Worm (Caenorhabditis elegans) whole organism, late embryonic: ENCODE results near the gene C24H11.5.

ENCODE experiments used
- C08G9.2 ChIP-seq: sonication (generic microtip); optimal IDR thresholded peaks from 2 replicates; lab custom pipeline; 2016; ENCODE audit warnings: mild to moderate bottlenecking, missing genetic modification characterization, moderate library complexity, missing compliant biosample characterization
- C38D4.7 ChIP-seq: fragments of 200-800 bp; sonication (Bioruptor generic); optimal IDR thresholded peaks from 2 replicates; lab custom pipeline; 2018; ENCODE audit warnings: mild to moderate bottlenecking, missing genetic modification characterization, moderate library complexity, missing compliant biosample characterization
- K02D7.2 ChIP-seq: sonication (generic microtip); optimal IDR thresholded peaks from 2 replicates; lab custom pipeline; 2017; ENCODE audit warnings: mild to moderate bottlenecking, missing genetic modification characterization, missing compliant biosample characterization
- K09A11.1 ChIP-seq: sonication (generic microtip); optimal IDR thresholded peaks from 2 replicates; lab custom pipeline; 2017; ENCODE audit warnings: antibody characterized with exemption, mild to moderate bottlenecking, missing genetic modification characterization, missing compliant biosample characterization; ENCODE audit not compliant: insufficient read depth
- Y22D7AL.16 ChIP-seq: sonication (generic microtip); optimal IDR thresholded peaks from 2 replicates; lab custom pipeline; 2016; ENCODE audit warnings: missing genetic modification characterization, missing compliant biosample characterization
- ceh-14 ChIP-seq: sonication (generic microtip); optimal IDR thresholded peaks from 2 replicates; lab custom pipeline; 2016; ENCODE audit warnings: missing genotype, missing genetic modification characterization, missing compliant biosample characterization
- ceh-18 ChIP-seq: sonication (generic microtip); optimal IDR thresholded peaks from 2 replicates; lab custom pipeline; 2016; ENCODE audit warnings: missing genetic modification characterization, missing compliant biosample characterization
- ceh-19 ChIP-seq: fragments of 200-800 bp; sonication (Bioruptor generic); optimal IDR thresholded peaks from 2 replicates; lab custom pipeline; 2018; ENCODE audit warnings: mild to moderate bottlenecking, missing genetic modification characterization, missing compliant biosample characterization
- ceh-2 ChIP-seq: sonication (generic microtip); optimal IDR thresholded peaks from 2 replicates; lab custom pipeline; 2016; ENCODE audit warnings: missing genotype, missing genetic modification characterization, missing compliant biosample characterization
- ceh-22 ChIP-seq: sonication (generic microtip); optimal IDR thresholded peaks from 2 replicates; lab custom pipeline; 2017; ENCODE audit warnings: missing biosample characterization, missing genetic modification characterization
- ceh-24 ChIP-seq: sonication (generic microtip); optimal IDR thresholded peaks from 2 replicates; lab custom pipeline; 2016; ENCODE audit warnings: mild to moderate bottlenecking, missing genetic modification characterization, missing compliant biosample characterization
- ceh-30 ChIP-seq: fragments of 150-350 bp; optimal IDR thresholded peaks from 2 replicates; lab custom pipeline; 2014; ENCODE audit warnings: missing biosample characterization, missing genetic modification characterization
- ceh-31 ChIP-seq: sonication (generic microtip); optimal IDR thresholded peaks from 2 replicates; lab custom pipeline; 2016; ENCODE audit warnings: missing genetic modification characterization, missing compliant biosample characterization
- ceh-34 ChIP-seq: sonication (generic microtip); optimal IDR thresholded peaks from 2 replicates; lab custom pipeline; 2016; ENCODE audit warnings: mild to moderate bottlenecking, missing genetic modification characterization, missing compliant biosample characterization
- ceh-45 ChIP-seq: fragments of 200-800 bp; sonication (Bioruptor generic); IDR thresholded peaks from 2 replicates; pipeline ENCODE4 v1.3.6; 2022; ENCODE audit warnings: missing genetic modification reagents, missing genetic modification characterization, missing compliant biosample characterization
- ceh-48 ChIP-seq: sonication (generic microtip); optimal IDR thresholded peaks from 2 replicates; lab custom pipeline; 2016; ENCODE audit warnings: missing genetic modification characterization, inconsistent platforms, missing compliant biosample characterization
- ceh-6 ChIP-seq: fragments of 200-800 bp; sonication (Bioruptor generic); optimal IDR thresholded peaks from 2 replicates; lab custom pipeline; 2018; ENCODE audit warnings: mild to moderate bottlenecking, missing genetic modification characterization, missing compliant biosample characterization
- ceh-9 ChIP-seq: sonication (generic microtip); optimal IDR thresholded peaks from 2 replicates; lab custom pipeline; 2016; ENCODE audit warnings: mild to moderate bottlenecking, missing genetic modification characterization, inconsistent platforms, missing compliant biosample characterization
- dmd-4 ChIP-seq: sonication (generic microtip); optimal IDR thresholded peaks from 2 replicates; lab custom pipeline; 2016; ENCODE audit warnings: borderline replicate concordance, missing genetic modification characterization, missing compliant biosample characterization
- dve-1 ChIP-seq: sonication (generic microtip); optimal IDR thresholded peaks from 2 replicates; lab custom pipeline; 2017; ENCODE audit warnings: antibody characterized with exemption, mild to moderate bottlenecking, missing genetic modification characterization, missing compliant biosample characterization
- elt-2 ChIP-seq: sonication (generic microtip); optimal IDR thresholded peaks from 2 replicates; lab custom pipeline; 2016; ENCODE audit warnings: missing genetic modification reagents, missing genetic modification characterization, missing compliant biosample characterization
- ets-4 ChIP-seq: sonication (generic microtip); optimal IDR thresholded peaks from 2 replicates; lab custom pipeline; 2016; ENCODE audit warnings: missing genetic modification characterization, missing compliant biosample characterization
- gmeb-2 ChIP-seq: sonication (generic microtip); optimal IDR thresholded peaks from 2 replicates; lab custom pipeline; 2016; ENCODE audit warnings: missing genetic modification characterization, inconsistent platforms, missing compliant biosample characterization
- hlh-30 ChIP-seq: sonication (generic microtip); optimal IDR thresholded peaks from 2 replicates; lab custom pipeline; 2017; ENCODE audit warnings: antibody characterized with exemption, missing genetic modification characterization, missing compliant biosample characterization; ENCODE audit not compliant: insufficient read depth
- hlh-6 ChIP-seq: sonication (generic microtip); optimal IDR thresholded peaks from 2 replicates; lab custom pipeline; 2016; ENCODE audit warnings: missing genotype, missing genetic modification characterization, missing compliant biosample characterization
- hlh-8 ChIP-seq: sonication (generic microtip); optimal IDR thresholded peaks from 2 replicates; lab custom pipeline; 2016; ENCODE audit warnings: missing genotype, missing genetic modification characterization, missing compliant biosample characterization
- lin-11 ChIP-seq: fragments of 200-800 bp; sonication (Bioruptor generic); optimal IDR thresholded peaks from 2 replicates; lab custom pipeline; 2018; ENCODE audit warnings: mild to moderate bottlenecking, missing genetic modification characterization, missing compliant biosample characterization
- madf-2 ChIP-seq: sonication (generic microtip); optimal IDR thresholded peaks from 2 replicates; lab custom pipeline; 2017; ENCODE audit warnings: missing genetic modification characterization, missing compliant biosample characterization
- nfya-1 ChIP-seq: sonication (generic microtip); optimal IDR thresholded peaks from 2 replicates; lab custom pipeline; 2017; ENCODE audit warnings: missing genetic modification characterization, mild to moderate bottlenecking, missing compliant biosample characterization, antibody characterized with exemption, moderate library complexity
- nhr-232 ChIP-seq: sonication (generic microtip); optimal IDR thresholded peaks from 2 replicates; lab custom pipeline; 2016; ENCODE audit warnings: missing genetic modification characterization, missing compliant biosample characterization
- npax-4 ChIP-seq: sonication (generic microtip); optimal IDR thresholded peaks from 2 replicates; lab custom pipeline; 2016; ENCODE audit warnings: missing genetic modification characterization, missing compliant biosample characterization
- odd-2 ChIP-seq: sonication (generic microtip); optimal IDR thresholded peaks from 2 replicates; lab custom pipeline; 2017; ENCODE audit warnings: antibody characterized with exemption, mild to moderate bottlenecking, missing genetic modification characterization, missing compliant biosample characterization
- pax-1 ChIP-seq: fragments of 150-350 bp; optimal IDR thresholded peaks from 2 replicates; lab custom pipeline; 2014; ENCODE audit warnings: missing biosample characterization, missing genetic modification characterization
- pqm-1 ChIP-seq: sonication (generic microtip); optimal IDR thresholded peaks from 2 replicates; lab custom pipeline; 2016; ENCODE audit warnings: missing genetic modification characterization, missing compliant biosample characterization
- rnt-1 ChIP-seq: sonication (generic microtip); optimal IDR thresholded peaks from 2 replicates; lab custom pipeline; 2016; ENCODE audit warnings: missing genetic modification characterization, missing compliant biosample characterization
- tbx-2 ChIP-seq: sonication (generic microtip); optimal IDR thresholded peaks from 2 replicates; lab custom pipeline; 2016; ENCODE audit warnings: missing genetic modification characterization, missing compliant biosample characterization
- ttx-3 ChIP-seq: sonication (generic microtip); optimal IDR thresholded peaks from 2 replicates; lab custom pipeline; 2016; ENCODE audit warnings: missing genetic modification reagents, missing genetic modification characterization, missing compliant biosample characterization
- unc-42 ChIP-seq: sonication (generic microtip); optimal IDR thresholded peaks from 2 replicates; lab custom pipeline; 2016; ENCODE audit warnings: missing genotype, missing genetic modification characterization, missing compliant biosample characterization
- unc-55 ChIP-seq: sonication (generic microtip); optimal IDR thresholded peaks from 2 replicates; lab custom pipeline; 2017; ENCODE audit warnings: missing biosample characterization, missing genetic modification reagents, missing genetic modification characterization
- zip-5 ChIP-seq: sonication (generic microtip); optimal IDR thresholded peaks from 2 replicates; lab custom pipeline; 2016; ENCODE audit warnings: missing genetic modification characterization, missing compliant biosample characterization

Gene C24H11.5

DNA sequence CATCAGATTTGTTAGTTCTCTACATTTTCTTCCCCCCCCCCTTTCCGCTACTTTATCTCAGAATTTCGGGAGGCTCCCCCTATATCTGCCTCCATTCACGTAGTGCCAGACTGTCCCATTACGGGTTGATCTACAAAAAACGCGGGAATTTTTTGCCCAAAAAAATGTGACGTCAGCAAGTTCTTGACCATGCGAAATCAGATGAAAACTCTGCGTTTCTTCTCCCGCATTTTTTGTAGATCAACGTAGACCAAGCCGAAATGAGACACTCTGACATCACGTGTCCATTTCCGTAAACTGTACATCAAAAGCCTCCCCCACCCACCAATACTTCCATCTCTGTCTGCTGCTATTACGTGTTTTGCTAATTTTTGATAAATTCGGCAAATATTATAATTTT lies 44.5 kb downstream of the C24H11.5 start:
- TF ChIP-seq Y22D7AL.16 (tag; lab: Kevin White, UChicago) (no peak), K02D7.2 (tag; lab: Kevin White, UChicago) (no peak)

DNA sequence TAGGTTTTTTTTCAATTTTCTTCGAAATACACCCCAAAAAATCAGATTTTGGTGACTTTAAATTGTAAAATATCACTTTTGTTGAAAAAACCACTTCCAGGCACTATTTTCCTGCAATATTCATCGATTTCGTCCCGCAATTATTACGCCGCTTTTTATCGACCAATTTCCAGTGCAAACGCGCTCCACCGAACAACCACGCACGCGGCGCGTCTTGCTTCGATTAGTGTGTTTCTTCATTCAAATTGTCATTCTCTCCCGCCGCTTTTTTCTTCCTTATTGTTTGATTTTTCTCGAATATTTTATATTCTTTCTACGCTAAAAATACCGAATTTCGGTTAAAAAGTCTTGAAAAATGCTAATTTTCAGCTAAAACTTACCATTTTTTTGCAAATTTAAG lies 45.6 kb downstream of the C24H11.5 start:
- TF ChIP-seq ets-4 (tag; lab: Kevin White, UChicago): peak; percentile 35
- peak; percentile 23 for TF ChIP-seq ceh-34 (tag; lab: Kevin White, UChicago)
- peak; percentile 34 for TF ChIP-seq ttx-3
- peak; percentile 81 for TF ChIP-seq nfya-1 (tag; lab: Kevin White, UChicago)
- TF ChIP-seq pqm-1 (tag; lab: Kevin White, UChicago): no peak
- TF ChIP-seq ceh-19 (GFP tag; lab: Kevin White, UChicago): no peak
- peak; percentile 39 for TF ChIP-seq tbx-2 (tag; lab: Kevin White, UChicago)
- peak; percentile 48 for TF ChIP-seq rnt-1 (tag; lab: Kevin White, UChicago)
- TF ChIP-seq ceh-18 (tag; lab: Kevin White, UChicago): peak; percentile 34
- no peak for TF ChIP-seq odd-2 (tag; lab: Kevin White, UChicago)
- peak; percentile 83 for TF ChIP-seq hlh-30 (tag; lab: Kevin White, UChicago)
- peak; percentile 40 for TF ChIP-seq unc-55
- TF ChIP-seq gmeb-2 (tag; lab: Kevin White, UChicago): no peak
- TF ChIP-seq unc-42 (tag; lab: Kevin White, UChicago): peak; percentile 58
- TF ChIP-seq hlh-6 (tag; lab: Kevin White, UChicago): no peak
- TF ChIP-seq ceh-48: peak; percentile 98
- peak; percentile 26 for TF ChIP-seq ceh-2 (tag; lab: Kevin White, UChicago)
- no peak for TF ChIP-seq nhr-232 (tag; lab: Kevin White, UChicago)
- peak; percentile 3 for TF ChIP-seq C08G9.2 (tag; lab: Kevin White, UChicago)
- peak; percentile 51 for TF ChIP-seq pax-1 (tag; lab: Kevin White, UChicago)
- TF ChIP-seq ceh-31 (tag; lab: Kevin White, UChicago): peak; percentile 80
- TF ChIP-seq dve-1 (tag; lab: Kevin White, UChicago): peak; percentile 30

DNA sequence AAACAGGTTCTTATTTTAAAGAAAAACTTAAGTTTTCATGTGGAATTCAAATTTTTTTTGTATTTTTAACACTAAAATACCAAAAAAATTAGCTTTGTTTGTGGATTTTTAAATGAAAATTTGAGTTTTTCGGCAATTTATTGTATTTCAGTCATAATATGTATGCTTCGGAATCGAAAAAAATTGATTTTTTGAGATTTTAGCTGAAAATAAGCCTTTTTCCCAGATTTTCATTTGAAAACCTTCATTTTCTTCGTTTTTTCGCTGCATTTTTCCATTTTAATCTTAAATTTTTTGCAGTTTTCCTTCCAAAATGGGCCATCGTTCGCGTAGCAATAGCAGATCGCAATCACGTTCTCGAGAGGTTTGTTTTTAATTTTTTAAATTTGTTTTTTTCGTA lies 46.1 kb downstream of the C24H11.5 start, which contains the start of gene rsp-8:
rsp-8 (plus strand) TSS at position 301 of the 400 bp plus-strand sequence.
- TF ChIP-seq ceh-22 (tag; lab: Kevin White, UChicago): no peak
- no peak for TF ChIP-seq dmd-4
- no peak for TF ChIP-seq zip-5 (tag; lab: Kevin White, UChicago)
- no peak for TF ChIP-seq npax-4 (tag; lab: Kevin White, UChicago)
- TF ChIP-seq madf-2: no peak
- TF ChIP-seq K09A11.1 (tag; lab: Kevin White, UChicago): no peak
- no peak for TF ChIP-seq ceh-2 (tag; lab: Kevin White, UChicago)
- TF ChIP-seq ceh-34 (tag; lab: Kevin White, UChicago): no peak
- no peak for TF ChIP-seq ceh-14 (tag; lab: Kevin White, UChicago)
- TF ChIP-seq C38D4.7 (GFP tag; lab: Kevin White, UChicago): no peak
- TF ChIP-seq Y22D7AL.16 (tag; lab: Kevin White, UChicago): no peak
- no peak for TF ChIP-seq elt-2
- no peak for TF ChIP-seq ceh-9 (tag; lab: Kevin White, UChicago)
- no peak for TF ChIP-seq ceh-30 (tag; lab: Kevin White, UChicago)
- TF ChIP-seq ceh-24 (tag; lab: Kevin White, UChicago): no peak
- no peak for TF ChIP-seq ceh-45 (GFP tag; lab: Robert Waterston, UW)
- no peak for TF ChIP-seq ceh-6
- no peak for TF ChIP-seq lin-11 (tag; lab: Kevin White, UChicago)
- no peak for TF ChIP-seq hlh-8 (tag; lab: Kevin White, UChicago)
